Worm (Caenorhabditis elegans): ENCODE measurements around the gene T24E12.11.

The T24E12.11 gene

ce11 chrII:3731723-3732122, 47.6 kb downstream of the T24E12.11 start, which contains the start of the genes sdz-12 and bath-31 (continued):
- TF ChIP-seq dmd-9 (GFP tag; IDR thresholded peaks at IDR 0.05): no peak
- no peak for TF ChIP-seq dpl-1 (GFP tag; optimal IDR thresholded peaks at IDR 0.05)
- no peak for TF ChIP-seq pha-4 (GFP tag; IDR thresholded peaks at IDR 0.05)
- no peak for TF ChIP-seq pha-4 (tag; optimal IDR thresholded peaks at IDR 0.05)
- no peak for TF ChIP-seq F37D6.2 (tag; optimal IDR thresholded peaks at IDR 0.05)
- TF ChIP-seq mxl-2 (GFP tag; conservative IDR thresholded peaks at IDR 0.05): no peak

Measured in whole organism, L4 larva.